Fruit fly (Drosophila melanogaster) Kc167 (cell line): Measurements from ENCODE around the gene BTBD9.

Source experiments
- Myc ChIP-seq: fragments of >200 bp; optimal IDR thresholded peaks from 2 replicates; lab custom pipeline; 2017; ENCODE audit warnings: missing external identifiers
- Sin3A ChIP-seq: fragments of >200 bp; optimal IDR thresholded peaks from 2 replicates; lab custom pipeline; 2018; ENCODE audit warnings: missing external identifiers
- h ChIP-seq: fragments of >200 bp; optimal IDR thresholded peaks from 3 replicates; lab custom pipeline; 2018; ENCODE audit warnings: missing external identifiers
- insv ChIP-seq: fragments of >200 bp; optimal IDR thresholded peaks from 3 replicates; lab custom pipeline; 2018; ENCODE audit warnings: missing external identifiers
- psq ChIP-seq: fragments of >200 bp; optimal IDR thresholded peaks from 2 replicates; lab custom pipeline; 2017; ENCODE audit warnings: missing external identifiers
- ttk ChIP-seq: sonication (Bioruptor generic); optimal IDR thresholded peaks from 2 replicates; lab custom pipeline; 2017; ENCODE audit warnings: missing external identifiers

- TF ChIP-seq psq (lab: Kevin White, UChicago): no peak
- TF ChIP-seq ttk (lab: Kevin White, UChicago): no peak
- no peak for TF ChIP-seq h (lab: Kevin White, UChicago)
- no peak for TF ChIP-seq insv (lab: Kevin White, UChicago)
- no peak for TF ChIP-seq Sin3A (lab: Kevin White, UChicago)
- TF ChIP-seq Myc (lab: Kevin White, UChicago): no peak
Observed at dm6 chrX:10820741-10821140, 52.4 kb downstream of the BTBD9 start.
